Worm (Caenorhabditis elegans) whole organism, early embryonic: Measurements from ENCODE around the gene C01G10.17.

ENCODE experiments used
- B0310.2 ChIP-seq: sonication (generic microtip); optimal IDR thresholded peaks from 2 replicates; lab custom pipeline; 2016; ENCODE audit warnings: mild to moderate bottlenecking, missing genetic modification characterization, missing compliant biosample characterization
- F13C5.2 ChIP-seq: sonication (generic microtip); optimal IDR thresholded peaks from 2 replicates; lab custom pipeline; 2017; ENCODE audit warnings: mild to moderate bottlenecking, missing genetic modification characterization, inconsistent platforms, missing compliant biosample characterization
- aly-1 ChIP-seq: sonication (generic microtip); optimal IDR thresholded peaks from 2 replicates; lab custom pipeline; 2016; ENCODE audit warnings: missing genetic modification characterization, missing compliant biosample characterization
- ama-1 ChIP-seq: fragments of 150-350 bp; optimal IDR thresholded peaks from 2 replicates; lab custom pipeline; 2014
- ceh-13 ChIP-seq: fragments of 200-800 bp; sonication (Bioruptor generic); optimal IDR thresholded peaks from 2 replicates; lab custom pipeline; 2018; ENCODE audit warnings: mild to moderate bottlenecking, missing genetic modification characterization, missing compliant biosample characterization
- ceh-36 ChIP-seq: sonication (generic microtip); optimal IDR thresholded peaks from 2 replicates; lab custom pipeline; 2016; ENCODE audit warnings: missing genetic modification characterization, inconsistent platforms, missing compliant biosample characterization
- ets-7 ChIP-seq: sonication (generic microtip); optimal IDR thresholded peaks from 2 replicates; lab custom pipeline; 2016; ENCODE audit warnings: missing genotype, missing genetic modification characterization, missing compliant biosample characterization
- flt-1 ChIP-seq: fragments of 200-800 bp; sonication (Bioruptor generic); IDR thresholded peaks from 2 replicates; pipeline ENCODE4 v1.3.6; 2022; ENCODE audit warnings: missing genetic modification characterization, missing compliant biosample characterization
- hmbx-1 ChIP-seq: sonication (generic microtip); optimal IDR thresholded peaks from 2 replicates; lab custom pipeline; 2016; ENCODE audit warnings: mild to moderate bottlenecking, missing genetic modification characterization, missing compliant biosample characterization
- hmg-4 ChIP-seq: fragments of 200-800 bp; sonication (Bioruptor generic); optimal IDR thresholded peaks from 2 replicates; lab custom pipeline; 2018; ENCODE audit warnings: mild to moderate bottlenecking, missing genetic modification characterization, missing compliant biosample characterization
- hnd-1 ChIP-seq: sonication (generic microtip); optimal IDR thresholded peaks from 2 replicates; lab custom pipeline; 2016; ENCODE audit warnings: missing genetic modification characterization, missing compliant biosample characterization
- pes-1 ChIP-seq: fragments of 200-800 bp; sonication (Bioruptor generic); IDR thresholded peaks from 2 replicates; pipeline ENCODE4 v1.3.6; 2022; ENCODE audit warnings: missing genetic modification reagents, missing genetic modification characterization, missing compliant biosample characterization
- scrt-1 ChIP-seq: fragments of 200-800 bp; sonication (Bioruptor generic); IDR thresholded peaks from 2 replicates; pipeline ENCODE4 v1.3.6; 2022; ENCODE audit warnings: missing genetic modification characterization, missing compliant biosample characterization
- sea-1 ChIP-seq: fragments of 200-800 bp; sonication (Bioruptor generic); conservative IDR thresholded peaks from 2 replicates; pipeline ENCODE4 v1.3.6; 2022; ENCODE audit warnings: missing genetic modification characterization, missing compliant biosample characterization
- tbx-11 ChIP-seq: fragments of 200-800 bp; sonication (Bioruptor generic); IDR thresholded peaks from 2 replicates; pipeline ENCODE4 v1.3.6; 2022; ENCODE audit warnings: missing genetic modification characterization, missing compliant biosample characterization
- tbx-37 ChIP-seq: fragments of 200-800 bp; sonication (Bioruptor generic); conservative IDR thresholded peaks from 2 replicates; pipeline ENCODE4 v1.3.6; 2022; ENCODE audit warnings: missing genetic modification reagents, missing genetic modification characterization, missing compliant biosample characterization
- tra-4 ChIP-seq: sonication (generic microtip); optimal IDR thresholded peaks from 2 replicates; lab custom pipeline; 2017; ENCODE audit warnings: missing genetic modification characterization, missing compliant biosample characterization

C01G10.17 gene

DNA sequence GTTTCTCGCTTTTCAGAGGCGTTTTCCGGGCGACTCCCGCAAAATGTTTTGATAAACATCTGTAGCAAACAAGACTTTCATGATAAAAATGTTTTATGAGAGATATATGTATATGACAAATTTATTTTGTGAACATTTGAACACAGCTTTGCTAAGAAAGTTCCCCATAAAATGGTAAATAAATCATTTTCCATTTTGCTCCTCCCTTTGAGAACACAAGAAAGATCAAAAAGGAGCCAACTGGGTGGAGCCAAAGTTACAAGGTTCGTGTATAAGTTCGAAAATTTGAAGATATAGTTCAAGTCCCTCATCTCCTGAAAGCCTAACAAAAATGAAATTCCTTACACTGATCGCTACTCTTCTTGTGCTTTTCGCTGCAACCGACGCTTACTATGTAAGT, at the start of gene C01G10.17:
Gene C01G10.17, plus strand, starts transcription at position 301 of the 400 bp plus-strand sequence.
- TF ChIP-seq tra-4 (no peak), F13C5.2 (no peak), hnd-1 (tag; lab: Kevin White, UChicago) (no peak), ama-1 (no peak), tbx-11 (GFP tag; lab: Robert Waterston, UW) (no peak), tbx-37 (no peak), ceh-36 (no peak), sea-1 (GFP tag; lab: Robert Waterston, UW) (no peak), pes-1 (GFP tag; lab: Robert Waterston, UW) (no peak), flt-1 (GFP tag; lab: Robert Waterston, UW) (no peak), hmg-4 (GFP tag; lab: Kevin White, UChicago) (no peak), ets-7 (tag; lab: Kevin White, UChicago) (no peak), scrt-1 (GFP tag; lab: Robert Waterston, UW) (no peak), ceh-13 (GFP tag; lab: Kevin White, UChicago) (no peak), B0310.2 (tag; lab: Kevin White, UChicago) (no peak), aly-1 (tag; lab: Kevin White, UChicago) (no peak), hmbx-1 (no peak)

DNA sequence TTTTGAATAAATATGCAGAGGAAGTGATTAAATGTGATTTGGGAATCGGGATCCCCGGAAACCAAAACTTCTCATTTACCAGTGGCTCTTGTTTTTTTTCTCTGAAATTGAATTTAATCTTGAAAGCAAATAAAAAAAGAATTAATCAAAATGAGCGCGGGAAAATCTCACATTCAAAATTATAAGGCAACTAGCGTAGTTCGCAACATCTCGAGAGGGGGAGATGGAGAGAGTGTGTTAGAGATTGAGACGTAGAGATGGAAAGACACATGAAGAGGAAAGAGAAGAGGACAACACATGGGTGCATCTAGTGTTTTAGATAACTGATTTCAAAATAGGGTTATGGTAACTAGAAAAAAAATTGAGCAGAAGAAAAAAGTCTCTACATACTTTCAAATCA, 42.5 kb upstream of the C01G10.17 start, which contains the start of gene sdc-3:
Gene sdc-3, minus strand, starts transcription at position 101 of the 400 bp plus-strand sequence.
- TF ChIP-seq flt-1 (GFP tag; lab: Robert Waterston, UW) (no peak), tbx-37 (no peak), tbx-11 (GFP tag; lab: Robert Waterston, UW) (no peak), scrt-1 (GFP tag; lab: Robert Waterston, UW) (no peak), sea-1 (GFP tag; lab: Robert Waterston, UW) (no peak), hmbx-1 (no peak), tra-4 (no peak), ama-1 (no peak), ets-7 (tag; lab: Kevin White, UChicago) (no peak), B0310.2 (tag; lab: Kevin White, UChicago) (no peak), hmg-4 (GFP tag; lab: Kevin White, UChicago) (no peak), F13C5.2 (no peak), pes-1 (GFP tag; lab: Robert Waterston, UW) (no peak), aly-1 (tag; lab: Kevin White, UChicago) (no peak), ceh-13 (GFP tag; lab: Kevin White, UChicago) (no peak), hnd-1 (tag; lab: Kevin White, UChicago) (no peak), ceh-36 (no peak)

DNA sequence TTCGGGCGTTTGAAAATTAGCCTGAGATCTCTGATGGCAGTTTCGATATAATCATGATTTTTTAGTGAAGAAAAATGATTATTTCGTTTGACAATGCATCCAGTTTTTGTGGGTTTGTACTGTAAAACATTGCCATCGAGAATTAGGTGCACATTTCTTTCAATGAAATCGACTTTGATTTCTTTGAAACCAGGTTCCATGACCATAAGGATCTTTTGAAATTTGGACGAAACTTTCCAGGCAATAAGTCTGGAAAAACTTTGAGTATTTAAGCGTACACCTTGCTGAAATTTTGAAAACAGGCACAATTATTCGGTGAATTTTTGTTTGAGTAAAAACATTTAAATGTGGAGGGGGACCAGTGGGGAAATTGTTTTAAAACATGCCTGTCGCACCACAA, 38.8 kb upstream of the C01G10.17 start:
- TF ChIP-seq ceh-13 (GFP tag; lab: Kevin White, UChicago) (no peak), scrt-1 (GFP tag; lab: Robert Waterston, UW) (no peak), B0310.2 (tag; lab: Kevin White, UChicago) (no peak), sea-1 (GFP tag; lab: Robert Waterston, UW) (no peak), ama-1 (no peak), tbx-37 (no peak), ceh-36 (no peak), hnd-1 (tag; lab: Kevin White, UChicago) (no peak), ets-7 (tag; lab: Kevin White, UChicago) (no peak), tra-4 (no peak), tbx-11 (GFP tag; lab: Robert Waterston, UW) (no peak)

DNA sequence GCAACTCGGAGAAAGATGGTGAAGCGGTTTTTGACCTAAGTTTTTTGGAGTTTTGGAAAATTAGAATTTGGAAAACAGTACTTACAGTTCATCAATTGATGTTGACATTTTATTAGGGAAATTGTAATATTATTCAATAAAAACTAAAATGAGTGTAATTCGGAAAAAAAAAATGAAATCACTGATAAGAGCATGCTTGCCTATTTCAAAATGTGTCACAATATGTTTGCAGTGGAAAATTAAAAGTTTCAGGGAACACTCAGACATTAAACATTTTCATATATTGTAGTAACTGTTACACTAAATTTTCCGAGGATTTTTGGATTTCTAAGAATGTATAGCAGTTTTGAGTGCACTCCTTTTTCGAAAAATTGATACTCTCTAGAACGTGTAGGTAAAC, 38.2 kb upstream of the C01G10.17 start, which contains the start of the genes fbxa-82 and C25D7.5:
Gene fbxa-82, minus strand, starts transcription at position 163 of the 400 bp plus-strand sequence.
Gene C25D7.5, plus strand, starts transcription at position 283 of the 400 bp plus-strand sequence.
- no peak for TF ChIP-seq ama-1
- TF ChIP-seq B0310.2 (tag; lab: Kevin White, UChicago): no peak
- TF ChIP-seq tra-4: no peak
- TF ChIP-seq pes-1 (GFP tag; lab: Robert Waterston, UW): no peak
- no peak for TF ChIP-seq hmbx-1
- no peak for TF ChIP-seq tbx-37
- no peak for TF ChIP-seq tbx-11 (GFP tag; lab: Robert Waterston, UW)
- TF ChIP-seq ceh-13 (GFP tag; lab: Kevin White, UChicago): no peak
- TF ChIP-seq scrt-1 (GFP tag; lab: Robert Waterston, UW): no peak
- TF ChIP-seq F13C5.2: no peak
- no peak for TF ChIP-seq flt-1 (GFP tag; lab: Robert Waterston, UW)
- no peak for TF ChIP-seq hnd-1 (tag; lab: Kevin White, UChicago)
- no peak for TF ChIP-seq ets-7 (tag; lab: Kevin White, UChicago)
- no peak for TF ChIP-seq hmg-4 (GFP tag; lab: Kevin White, UChicago)
- no peak for TF ChIP-seq sea-1 (GFP tag; lab: Robert Waterston, UW)
- no peak for TF ChIP-seq aly-1 (tag; lab: Kevin White, UChicago)

DNA sequence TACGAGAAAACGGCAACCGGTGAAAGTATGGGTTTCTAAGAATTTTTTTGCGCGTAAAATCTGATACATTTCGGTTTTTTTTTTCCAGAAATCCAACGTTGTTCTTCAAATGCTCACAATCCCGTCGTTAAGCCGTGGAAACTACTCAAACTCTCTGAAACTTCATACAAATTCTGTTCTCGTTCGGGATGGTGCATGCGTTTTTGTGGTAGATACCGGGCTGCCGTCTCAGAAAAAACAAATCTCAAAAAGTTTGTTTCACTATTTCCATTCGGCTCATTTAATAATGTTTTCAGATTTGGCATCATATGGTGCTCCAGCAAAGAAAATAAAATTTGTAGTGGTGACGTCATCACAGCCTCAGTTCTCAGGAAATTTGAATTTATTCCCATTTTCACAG, 35.8 kb upstream of the C01G10.17 start:
- TF ChIP-seq scrt-1 (GFP tag; lab: Robert Waterston, UW): no peak
- TF ChIP-seq ceh-13 (GFP tag; lab: Kevin White, UChicago): no peak
- no peak for TF ChIP-seq tbx-37
- TF ChIP-seq sea-1 (GFP tag; lab: Robert Waterston, UW): no peak
- no peak for TF ChIP-seq ceh-36
- TF ChIP-seq hmbx-1: no peak
- no peak for TF ChIP-seq hmg-4 (GFP tag; lab: Kevin White, UChicago)
- TF ChIP-seq tbx-11 (GFP tag; lab: Robert Waterston, UW): no peak
- no peak for TF ChIP-seq aly-1 (tag; lab: Kevin White, UChicago)
- TF ChIP-seq flt-1 (GFP tag; lab: Robert Waterston, UW): no peak
- TF ChIP-seq pes-1 (GFP tag; lab: Robert Waterston, UW): no peak
- no peak for TF ChIP-seq ama-1
- TF ChIP-seq hnd-1 (tag; lab: Kevin White, UChicago): no peak
- TF ChIP-seq B0310.2 (tag; lab: Kevin White, UChicago): no peak
- TF ChIP-seq ets-7 (tag; lab: Kevin White, UChicago): no peak
- no peak for TF ChIP-seq F13C5.2
- TF ChIP-seq tra-4: no peak

DNA sequence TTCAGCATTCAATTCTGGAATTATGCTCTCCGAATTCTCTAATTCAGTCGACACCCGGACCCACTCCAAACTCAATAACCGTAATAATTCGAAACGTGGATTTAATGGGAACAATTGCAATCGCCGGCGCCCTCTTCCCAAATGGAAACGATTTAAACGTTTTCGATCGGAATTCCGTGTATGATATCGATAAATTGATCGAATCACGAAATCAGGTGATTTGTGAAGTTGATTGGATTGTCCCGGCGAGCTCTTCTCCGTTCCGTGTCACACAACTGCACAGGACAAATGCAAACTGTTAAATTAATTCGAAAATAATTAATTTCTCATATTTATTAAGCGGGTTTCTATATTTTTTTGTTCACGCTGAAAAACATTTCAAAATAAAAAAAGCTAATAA, 34.7 kb upstream of the C01G10.17 start, which contains the start of gene C25D7.16:
Gene C25D7.16, plus strand, starts transcription at position 301 of the 400 bp plus-strand sequence.
- no peak for TF ChIP-seq flt-1 (GFP tag; lab: Robert Waterston, UW)
- TF ChIP-seq ets-7 (tag; lab: Kevin White, UChicago): no peak
- TF ChIP-seq ceh-13 (GFP tag; lab: Kevin White, UChicago): no peak
- no peak for TF ChIP-seq tra-4
- no peak for TF ChIP-seq F13C5.2

DNA sequence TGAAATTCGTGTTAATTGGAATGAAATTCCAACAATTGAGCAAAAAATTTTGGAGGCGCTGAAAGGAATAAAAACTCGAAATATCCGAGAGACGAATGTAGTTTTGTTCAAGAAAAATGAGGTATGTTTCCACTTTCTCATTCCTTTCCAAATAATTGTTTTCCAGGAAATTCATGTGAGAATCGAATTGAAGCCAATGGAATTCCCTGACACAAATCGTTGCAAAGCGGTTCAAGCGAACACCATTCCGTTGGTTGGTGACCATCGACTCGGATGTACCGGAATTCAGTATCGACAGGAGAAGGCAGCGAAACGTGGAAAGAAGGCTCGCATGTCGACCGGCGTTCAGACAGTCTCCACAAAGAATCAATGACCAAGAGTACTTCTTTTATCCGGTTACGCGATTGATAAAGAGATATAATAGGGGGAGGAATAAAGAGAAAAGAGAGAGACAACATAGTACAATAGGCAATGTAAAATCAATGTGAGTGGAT, 34.2 kb upstream of the C01G10.17 start:
- no peak for TF ChIP-seq ets-7 (tag; lab: Kevin White, UChicago)
- no peak for TF ChIP-seq B0310.2 (tag; lab: Kevin White, UChicago)
- TF ChIP-seq scrt-1 (GFP tag; lab: Robert Waterston, UW): no peak
- no peak for TF ChIP-seq hmbx-1
- TF ChIP-seq tra-4: no peak
- TF ChIP-seq tbx-11 (GFP tag; lab: Robert Waterston, UW): no peak
